Worm (Caenorhabditis elegans): ENCODE results near the gene nhr-162.

ce11 chrV:6997041-6997552, 5.4 kb upstream of the nhr-162 start, which contains the start of gene nhr-107:
- TF ChIP-seq nhr-20 (tag; optimal IDR thresholded peaks at IDR 0.05) (no peak), nhr-28 (tag; optimal IDR thresholded peaks at IDR 0.05) (no peak), rnt-1 (tag; optimal IDR thresholded peaks at IDR 0.05) (no peak), snpc-4 (tag; optimal IDR thresholded peaks at IDR 0.05) (no peak), pqm-1 (tag; optimal IDR thresholded peaks at IDR 0.05) (no peak), grh-1 (GFP tag; IDR thresholded peaks at IDR 0.05) (no peak), lsy-2 (tag; optimal IDR thresholded peaks at IDR 0.05) (no peak), egl-27 (tag; optimal IDR thresholded peaks at IDR 0.05) (no peak), ceh-82 (tag; optimal IDR thresholded peaks at IDR 0.05) (no peak), aly-2 (tag; optimal IDR thresholded peaks at IDR 0.05) (no peak), elt-3 (tag; optimal IDR thresholded peaks at IDR 0.05) (no peak), nhr-11 (tag; optimal IDR thresholded peaks at IDR 0.05) (no peak)
